Worm (Caenorhabditis elegans) whole organism, young adult: ENCODE measurements around the gene swd-2.2.

ENCODE experiments used
- C17E4.6 ChIP-seq: fragments of 200-800 bp; sonication (Bioruptor generic); IDR thresholded peaks from 2 replicates; pipeline ENCODE4 v1.3.6; 2022; ENCODE audit warnings: missing genetic modification reagents, missing genetic modification characterization, missing compliant biosample characterization
- F57C9.4 ChIP-seq: sonication (generic microtip); optimal IDR thresholded peaks from 2 replicates; lab custom pipeline; 2017; ENCODE audit warnings: mild to moderate bottlenecking, missing genetic modification characterization, missing compliant biosample characterization
- Y56A3A.18 ChIP-seq: fragments of 200-800 bp; sonication (Bioruptor generic); IDR thresholded peaks from 2 replicates; pipeline ENCODE4 v1.3.6; 2022; ENCODE audit warnings: missing genetic modification reagents, missing genetic modification characterization, missing compliant biosample characterization
- Y67H2A.10 ChIP-seq: fragments of 200-800 bp; sonication (Bioruptor generic); conservative IDR thresholded peaks from 2 replicates; pipeline ENCODE4 v1.3.6; 2022; ENCODE audit warnings: missing genetic modification reagents, missing genetic modification characterization, missing compliant biosample characterization
- cebp-1 ChIP-seq, 2 experiments: fragments of 200-800 bp in 1 of 2; sonication (Bioruptor generic) in 1 of 2; sonication (generic microtip) in 1 of 2; IDR thresholded peaks in 1 of 2; optimal IDR thresholded peaks in 1 of 2; 2 replicates each; pipeline versions ENCODE4 v1.3.6 to Lab custom; 2017 to 2022; ENCODE audit warnings: missing compliant biosample characterization in 2 of 2, missing genetic modification characterization in 2 of 2, mild to moderate bottlenecking in 1 of 2, missing genetic modification reagents in 1 of 2, moderate library complexity in 1 of 2
- dpff-1 ChIP-seq: sonication (generic microtip); optimal IDR thresholded peaks from 2 replicates; lab custom pipeline; 2017; ENCODE audit warnings: mild to moderate bottlenecking, missing genetic modification characterization, missing compliant biosample characterization
- egrh-3 ChIP-seq: fragments of 200-800 bp; sonication (Bioruptor generic); IDR thresholded peaks from 2 replicates; pipeline ENCODE4 v1.3.6; 2022; ENCODE audit warnings: missing genetic modification reagents, missing genetic modification characterization, missing compliant biosample characterization
- hsf-1 ChIP-seq: fragments of 200-800 bp; sonication (Bioruptor generic); IDR thresholded peaks from 2 replicates; pipeline ENCODE4 v1.3.6; 2022; ENCODE audit warnings: missing genetic modification reagents, missing genetic modification characterization, missing compliant biosample characterization
- snpc-1.3 ChIP-seq: sonication (generic microtip); optimal IDR thresholded peaks from 2 replicates; lab custom pipeline; 2017; ENCODE audit warnings: missing genetic modification characterization, mild to moderate bottlenecking, missing compliant biosample characterization, antibody characterized with exemption, moderate library complexity, missing genotype, missing genetic modification reagents; ENCODE audit not compliant: insufficient read depth
- ztf-26 ChIP-seq: sonication (generic microtip); optimal IDR thresholded peaks from 2 replicates; lab custom pipeline; 2017; ENCODE audit warnings: missing genetic modification characterization, missing compliant biosample characterization

DNA sequence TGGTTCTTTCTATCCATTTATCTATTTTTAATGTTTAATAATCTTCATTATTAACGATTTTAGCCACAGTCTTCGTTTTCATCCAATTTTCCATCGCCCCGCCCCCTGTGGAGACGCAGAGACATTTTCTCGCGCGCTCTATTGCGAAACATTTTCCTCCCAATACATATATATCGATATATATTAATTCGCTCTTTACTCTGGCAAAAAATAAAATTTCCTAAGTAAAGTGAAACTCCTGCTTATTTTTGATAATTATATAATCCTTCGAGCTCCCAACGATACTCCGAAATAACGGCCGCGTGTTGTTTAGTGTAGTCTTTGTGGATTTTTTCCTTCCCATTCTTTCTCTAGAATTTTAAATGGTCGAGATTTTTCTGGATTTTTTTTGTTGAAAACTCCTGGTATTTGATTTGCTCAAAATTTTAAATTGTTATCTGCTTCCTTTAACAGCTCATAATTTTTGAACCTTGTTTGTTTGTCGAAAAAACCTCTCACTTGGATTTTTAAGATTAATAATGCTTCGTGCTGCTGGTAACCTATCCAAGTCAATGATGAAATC, 45.7 kb upstream of the swd-2.2 start, which contains the start of gene sucg-1:
- TF ChIP-seq F57C9.4 (tag; lab: Kevin White, UChicago) = no peak
- TF ChIP-seq dpff-1 (tag; lab: Kevin White, UChicago) = no peak
- TF ChIP-seq ztf-26 (tag; lab: Kevin White, UChicago) = no peak
- no peak for TF ChIP-seq Y67H2A.10 (GFP tag; lab: Robert Waterston, UW)
- TF ChIP-seq hsf-1 (GFP tag; lab: Robert Waterston, UW) = no peak
- TF ChIP-seq snpc-1.3 (tag; lab: Kevin White, UChicago) = no peak
- peak; percentile 84 for TF ChIP-seq cebp-1 (GFP tag; IDR thresholded peaks at IDR 0.05; lab: Robert Waterston, UW)
- peak; percentile 91 for TF ChIP-seq cebp-1 (tag; optimal IDR thresholded peaks at IDR 0.05; lab: Kevin White, UChicago)
- TF ChIP-seq egrh-3 (GFP tag; lab: Robert Waterston, UW) = no peak
- TF ChIP-seq Y56A3A.18 (GFP tag; lab: Robert Waterston, UW) = no peak
- TF ChIP-seq C17E4.6 = no peak
